Worm (Caenorhabditis elegans): Measurements from ENCODE around the gene F22E5.8.

F22E5.8 gene

ce11 chrII:2627154-2627799 is 12.6 kb upstream of the F22E5.8 start, which contains the start of gene sri-71:
Gene sri-71, plus strand, starts transcription at chrII:2627749.
- TF ChIP-seq unc-130 (tag; optimal IDR thresholded peaks at IDR 0.05): no peak
- no peak for TF ChIP-seq efl-1 (optimal IDR thresholded peaks at IDR 0.05)
- peak in 1 of 2 experiments; percentile 60 for TF ChIP-seq efl-1 (GFP tag; optimal IDR thresholded peaks at IDR 0.05 in 1 of 2)

- no peak for TF ChIP-seq nhr-90 (tag; optimal IDR thresholded peaks at IDR 0.05; ENCODE audit: poor library complexity)
- TF ChIP-seq nhr-47 (tag; optimal IDR thresholded peaks at IDR 0.05): no peak
- TF ChIP-seq ama-1 (optimal IDR thresholded peaks at IDR 0.05): no peak
- no peak for TF ChIP-seq fkh-4 (tag; optimal IDR thresholded peaks at IDR 0.05; ENCODE audit: borderline replicate concordance)
- no peak for TF ChIP-seq pag-3 (tag; optimal IDR thresholded peaks at IDR 0.05; ENCODE audit: borderline replicate concordance, insufficient read depth)
- no peak for TF ChIP-seq nhr-85 (tag)
- no peak for TF ChIP-seq lin-14 (GFP tag; optimal IDR thresholded peaks at IDR 0.05)
- TF ChIP-seq swsn-7 (tag; optimal IDR thresholded peaks at IDR 0.05): no peak
- no peak for TF ChIP-seq nhr-19 (GFP tag; conservative IDR thresholded peaks at IDR 0.05)
- no peak for TF ChIP-seq grh-1 (GFP tag; IDR thresholded peaks at IDR 0.05)
- no peak for TF ChIP-seq lin-39 (tag; optimal IDR thresholded peaks at IDR 0.05)
- no peak for TF ChIP-seq F16B12.6 (tag; optimal IDR thresholded peaks at IDR 0.05)
- TF ChIP-seq lin-15B (tag; optimal IDR thresholded peaks at IDR 0.05): no peak
- no peak for TF ChIP-seq egl-27 (tag; optimal IDR thresholded peaks at IDR 0.05)
- no peak for TF ChIP-seq C04F5.9 (tag; optimal IDR thresholded peaks at IDR 0.05)
- TF ChIP-seq ceh-82 (tag; optimal IDR thresholded peaks at IDR 0.05): no peak
Measured at ce11 chrII:2628401-2628800, 11.4 kb upstream of the F22E5.8 start.

- TF ChIP-seq ceh-82 (tag; optimal IDR thresholded peaks at IDR 0.05): no peak
Measured at ce11 chrII:2629270-2629669, 10.6 kb upstream of the F22E5.8 start, which contains the start of gene sri-37. Gene sri-37, plus strand, starts transcription at chrII:2629570.

- TF ChIP-seq C16A3.4 (tag; optimal IDR thresholded peaks at IDR 0.05): no peak
- no peak for TF ChIP-seq zag-1 (tag; optimal IDR thresholded peaks at IDR 0.05)
- no peak for TF ChIP-seq ces-1 (GFP tag; optimal IDR thresholded peaks at IDR 0.05)
- no peak for TF ChIP-seq grh-1 (GFP tag; IDR thresholded peaks at IDR 0.05)
- no peak for TF ChIP-seq hpl-2 (GFP tag; optimal IDR thresholded peaks at IDR 0.05)
- no peak for TF ChIP-seq ceh-8 (GFP tag; optimal IDR thresholded peaks at IDR 0.05)
- no peak for TF ChIP-seq irx-1 (tag; optimal IDR thresholded peaks at IDR 0.05)
- TF ChIP-seq nhr-28 (tag; optimal IDR thresholded peaks at IDR 0.05): no peak
- TF ChIP-seq unc-130 (tag; optimal IDR thresholded peaks at IDR 0.05): no peak
Measured at ce11 chrII:2631169-2631568, 8.7 kb upstream of the F22E5.8 start, which contains the start of gene D2062.1. Gene D2062.1, plus strand, starts transcription at chrII:2631469.

ce11 chrII:2637359-2637758 is 2.5 kb upstream of the F22E5.8 start, which contains the start of gene F22E5.21:
Gene F22E5.21, minus strand, starts transcription at chrII:2637459.
- no peak for TF ChIP-seq xbp-1 (tag; optimal IDR thresholded peaks at IDR 0.05)
- TF ChIP-seq lin-39 (tag; optimal IDR thresholded peaks at IDR 0.05): no peak
- TF ChIP-seq pqm-1 (tag; optimal IDR thresholded peaks at IDR 0.05): no peak

ce11 chrII:2638062-2638461 is 1.8 kb upstream of the F22E5.8 start, which contains the start of gene F22E5.9:
Gene F22E5.9, plus strand, starts transcription at chrII:2638388.
- TF ChIP-seq snu-23 (GFP tag; optimal IDR thresholded peaks at IDR 0.05) (no peak), nhr-28 (tag; optimal IDR thresholded peaks at IDR 0.05) (no peak), lsy-2 (tag; optimal IDR thresholded peaks at IDR 0.05) (peak; percentile 33 to 59), ets-5 (GFP tag; IDR thresholded peaks at IDR 0.05) (no peak), blmp-1 (tag; optimal IDR thresholded peaks at IDR 0.05) (peak; percentile 13), nhr-85 (tag) (peak; percentile 48), lin-35 (GFP tag; optimal IDR thresholded peaks at IDR 0.05) (peak; percentile 80 to 92), ceh-63 (GFP tag; optimal IDR thresholded peaks at IDR 0.05) (no peak), fos-1 (tag; optimal IDR thresholded peaks at IDR 0.05) (no peak), zip-4 (GFP tag; optimal IDR thresholded peaks at IDR 0.05) (no peak), swsn-7 (tag; optimal IDR thresholded peaks at IDR 0.05) (peak; percentile 17), hpl-2 (GFP tag; optimal IDR thresholded peaks at IDR 0.05) (no peak), Y116A8C.19 (tag; optimal IDR thresholded peaks at IDR 0.05; ENCODE audit: borderline replicate concordance) (no peak), nhr-12 (tag; optimal IDR thresholded peaks at IDR 0.05) (no peak), grh-1 (GFP tag; IDR thresholded peaks at IDR 0.05) (no peak), fkh-8 (tag; optimal IDR thresholded peaks at IDR 0.05) (no peak), lin-13 (GFP tag; optimal IDR thresholded peaks at IDR 0.05) (no peak), pag-3 (tag; optimal IDR thresholded peaks at IDR 0.05; ENCODE audit: borderline replicate concordance, insufficient read depth) (no peak), elt-3 (tag; optimal IDR thresholded peaks at IDR 0.05) (no peak), dpl-1 (GFP tag; optimal IDR thresholded peaks at IDR 0.05) (peak; percentile 81 to 91 (median 89)), unc-30 (tag; optimal IDR thresholded peaks at IDR 0.05) (no peak)
